Worm (Caenorhabditis elegans) whole organism, L2 larva: Measurements from ENCODE around the gene fbxc-51.

Experiments used
- C34F6.9 ChIP-seq: fragments of 150-350 bp; optimal IDR thresholded peaks from 2 replicates; lab custom pipeline; 2014; ENCODE audit warnings: missing biosample characterization, missing genetic modification characterization
- R02D3.7 ChIP-seq: fragments of 150-350 bp; optimal IDR thresholded peaks from 2 replicates; lab custom pipeline; 2014; ENCODE audit warnings: missing biosample characterization, missing genetic modification characterization
- Y55F3AM.14 ChIP-seq: fragments of 200-800 bp; sonication (Bioruptor generic); optimal IDR thresholded peaks from 2 replicates; lab custom pipeline; 2018; ENCODE audit warnings: mild to moderate bottlenecking, missing genetic modification characterization, missing compliant biosample characterization
- ZK546.5 ChIP-seq: sonication (generic microtip); optimal IDR thresholded peaks from 2 replicates; lab custom pipeline; 2017; ENCODE audit warnings: missing biosample characterization, missing genetic modification characterization
- alr-1 ChIP-seq: fragments of 150-350 bp; optimal IDR thresholded peaks from 2 replicates; lab custom pipeline; 2014; ENCODE audit warnings: missing biosample characterization, missing genetic modification characterization
- aly-2 ChIP-seq: fragments of 150-350 bp; optimal IDR thresholded peaks from 2 replicates; lab custom pipeline; 2014; ENCODE audit warnings: missing biosample characterization, missing genetic modification characterization
- ama-1 ChIP-seq: fragments of 150-350 bp; optimal IDR thresholded peaks from 2 replicates; lab custom pipeline; 2018; ENCODE audit warnings: inconsistent platforms
- blmp-1 ChIP-seq: sonication (generic microtip); optimal IDR thresholded peaks from 2 replicates; lab custom pipeline; 2017; ENCODE audit warnings: missing genetic modification characterization, mild to moderate bottlenecking, missing compliant biosample characterization, antibody characterized with exemption, moderate library complexity; ENCODE audit not compliant: insufficient read depth
- ceh-82 ChIP-seq: fragments of 150-350 bp; optimal IDR thresholded peaks from 2 replicates; lab custom pipeline; 2014; ENCODE audit warnings: missing biosample characterization, missing genetic modification characterization
- crh-2 ChIP-seq: sonication (generic microtip); optimal IDR thresholded peaks from 2 replicates; lab custom pipeline; 2017; ENCODE audit warnings: missing biosample characterization, missing genetic modification characterization
- dmd-4 ChIP-seq: sonication (generic microtip); optimal IDR thresholded peaks from 2 replicates; lab custom pipeline; 2017; ENCODE audit warnings: missing biosample characterization, missing genetic modification characterization
- egl-27 ChIP-seq: sonication (generic microtip); optimal IDR thresholded peaks from 3 replicates; lab custom pipeline; 2017; ENCODE audit warnings: missing biosample characterization, missing genetic modification reagents, missing genetic modification characterization
- elt-1 ChIP-seq: fragments of 150-350 bp; optimal IDR thresholded peaks from 2 replicates; lab custom pipeline; 2014; ENCODE audit warnings: missing biosample characterization, missing genetic modification characterization
- gmeb-1 ChIP-seq: fragments of 150-350 bp; optimal IDR thresholded peaks from 2 replicates; lab custom pipeline; 2014; ENCODE audit warnings: missing biosample characterization, missing genetic modification characterization
- lin-11 ChIP-seq: fragments of 150-350 bp; sonication (generic microtip); optimal IDR thresholded peaks from 2 replicates; lab custom pipeline; 2014; ENCODE audit warnings: missing biosample characterization, missing genetic modification characterization, inconsistent platforms, mixed read lengths
- lin-39 ChIP-seq: fragments of 150-350 bp; optimal IDR thresholded peaks from 2 replicates; lab custom pipeline; 2014; ENCODE audit warnings: missing biosample characterization, missing genetic modification reagents, missing genetic modification characterization
- mab-5 ChIP-seq: fragments of 150-350 bp; optimal IDR thresholded peaks from 2 replicates; lab custom pipeline; 2014; ENCODE audit warnings: missing biosample characterization, missing genetic modification characterization
- mbf-1 ChIP-seq: sonication (generic microtip); optimal IDR thresholded peaks from 2 replicates; lab custom pipeline; 2017; ENCODE audit warnings: missing biosample characterization, missing genetic modification characterization
- mdl-1 ChIP-seq, 2 experiments: fragments of 150-350 bp in 1 of 2; sonication (generic microtip) in 1 of 2; optimal IDR thresholded peaks; 2 replicates each; lab custom pipeline; 2017; ENCODE audit warnings: missing biosample characterization in 2 of 2, missing genetic modification characterization in 2 of 2
- nhr-11 ChIP-seq: fragments of 150-350 bp; optimal IDR thresholded peaks from 2 replicates; lab custom pipeline; 2014; ENCODE audit warnings: missing biosample characterization, missing genetic modification characterization
- nhr-12 ChIP-seq: fragments of 150-350 bp; optimal IDR thresholded peaks from 2 replicates; lab custom pipeline; 2014; ENCODE audit warnings: missing biosample characterization, missing genetic modification characterization
- nhr-129 ChIP-seq: fragments of 150-350 bp; optimal IDR thresholded peaks from 2 replicates; lab custom pipeline; 2014; ENCODE audit warnings: missing biosample characterization, missing genetic modification characterization
- nhr-21 ChIP-seq: fragments of 150-350 bp; optimal IDR thresholded peaks from 2 replicates; lab custom pipeline; 2014; ENCODE audit warnings: missing biosample characterization, missing genetic modification characterization
- nhr-23 ChIP-seq: fragments of 150-350 bp; optimal IDR thresholded peaks from 2 replicates; lab custom pipeline; 2014; ENCODE audit warnings: missing biosample characterization, missing genetic modification reagents, missing genetic modification characterization
- nhr-25 ChIP-seq: fragments of 150-350 bp; sonication (generic microtip); optimal IDR thresholded peaks from 3 replicates; lab custom pipeline; 2014; ENCODE audit warnings: missing biosample characterization, missing genetic modification characterization
- nhr-6 ChIP-seq: fragments of 150-350 bp; optimal IDR thresholded peaks from 2 replicates; lab custom pipeline; 2014; ENCODE audit warnings: missing biosample characterization, missing genetic modification characterization
- nhr-77 ChIP-seq: fragments of 150-350 bp; optimal IDR thresholded peaks from 2 replicates; lab custom pipeline; 2014; ENCODE audit warnings: missing biosample characterization, missing genetic modification characterization
- peb-1 ChIP-seq: fragments of 150-350 bp; optimal IDR thresholded peaks from 2 replicates; lab custom pipeline; 2014; ENCODE audit warnings: missing biosample characterization, missing genetic modification characterization
- sem-4 ChIP-seq: fragments of 150-350 bp; optimal IDR thresholded peaks from 2 replicates; lab custom pipeline; 2014; ENCODE audit warnings: missing biosample characterization, missing genetic modification reagents, missing genetic modification characterization
- skn-1 ChIP-seq: sonication (generic microtip); optimal IDR thresholded peaks from 2 replicates; lab custom pipeline; 2017; ENCODE audit warnings: missing biosample characterization, missing genetic modification characterization
- sma-3 ChIP-seq: sonication (generic microtip); optimal IDR thresholded peaks from 2 replicates; lab custom pipeline; 2016; ENCODE audit warnings: missing genetic modification reagents, missing genetic modification characterization, missing compliant biosample characterization
- sma-9 ChIP-seq, 2 experiments: fragments of 150-350 bp in 1 of 2; sonication (generic microtip) in 1 of 2; optimal IDR thresholded peaks; 2 replicates each; lab custom pipeline; 2014 to 2016; ENCODE audit warnings: missing genetic modification characterization in 2 of 2, mild to moderate bottlenecking in 1 of 2, missing biosample characterization in 1 of 2, missing compliant biosample characterization in 1 of 2, missing genetic modification reagents in 1 of 2, moderate library complexity in 1 of 2
- snpc-4 ChIP-seq: fragments of 150-350 bp; optimal IDR thresholded peaks from 2 replicates; lab custom pipeline; 2014; ENCODE audit warnings: missing biosample characterization, missing genetic modification characterization
- unc-39 ChIP-seq: fragments of 150-350 bp; optimal IDR thresholded peaks from 2 replicates; lab custom pipeline; 2014; ENCODE audit warnings: missing biosample characterization, missing genetic modification characterization
- unc-55 ChIP-seq: fragments of 150-350 bp; sonication (generic microtip); optimal IDR thresholded peaks from 3 replicates; lab custom pipeline; 2014; ENCODE audit warnings: missing biosample characterization, missing genetic modification reagents, missing genetic modification characterization
- unc-62 ChIP-seq: fragments of 150-350 bp; optimal IDR thresholded peaks from 2 replicates; lab custom pipeline; 2014; ENCODE audit warnings: missing biosample characterization, missing genetic modification reagents, missing genetic modification characterization
- zag-1 ChIP-seq: fragments of 150-350 bp; optimal IDR thresholded peaks from 2 replicates; lab custom pipeline; 2014; ENCODE audit warnings: missing biosample characterization, missing genetic modification characterization
- ztf-1 ChIP-seq: fragments of 200-800 bp; sonication (Bioruptor generic); conservative IDR thresholded peaks from 2 replicates; pipeline ENCODE4 v1.3.6; 2022; ENCODE audit warnings: missing genetic modification characterization, missing compliant biosample characterization
- ztf-4 ChIP-seq: fragments of 150-350 bp; optimal IDR thresholded peaks from 2 replicates; lab custom pipeline; 2014; ENCODE audit warnings: missing biosample characterization, missing genetic modification characterization

The fbxc-51 gene

DNA sequence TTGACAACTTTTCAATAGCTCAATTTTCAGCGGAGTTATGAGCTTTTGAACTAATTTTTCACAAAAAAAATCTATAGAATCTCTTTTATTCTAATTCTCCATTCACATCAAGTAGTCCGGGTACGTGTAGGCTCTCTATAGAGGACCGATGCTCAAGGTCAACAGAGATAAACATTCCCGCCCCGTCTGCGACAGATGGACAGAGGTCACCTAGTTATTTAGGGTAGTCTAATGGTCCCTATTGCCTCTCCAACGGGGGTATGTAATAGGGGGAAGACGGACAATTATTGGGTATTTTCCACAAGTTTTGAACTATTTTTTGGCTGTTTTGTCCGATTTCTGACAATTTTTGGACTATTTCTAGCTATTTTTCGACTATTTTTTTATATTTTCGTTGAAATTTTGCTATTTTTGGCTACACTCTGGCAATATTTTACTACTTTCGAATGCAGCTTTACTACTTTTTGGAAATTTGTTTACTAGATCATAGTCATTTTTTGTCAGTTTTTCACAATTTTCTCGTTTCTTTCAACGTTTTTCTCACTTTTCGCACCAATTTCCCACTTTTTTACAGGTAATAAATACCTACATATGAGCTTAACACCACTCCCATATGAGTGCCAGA, at the start of gene fbxc-51:
TSS of gene fbxc-51 (plus strand) at position 575 of the 625 bp plus-strand sequence.
- TF ChIP-seq nhr-77 (no peak), nhr-23 (no peak), sem-4 (tag; lab: Kevin White, UChicago) (no peak), R02D3.7 (no peak), alr-1 (tag; lab: Kevin White, UChicago) (no peak), ZK546.5 (tag; lab: Kevin White, UChicago) (no peak), blmp-1 (no peak), crh-2 (tag; lab: Kevin White, UChicago) (no peak), Y55F3AM.14 (no peak), lin-11 (tag; lab: Kevin White, UChicago) (no peak), nhr-25 (tag; lab: Kevin White, UChicago) (no peak), gmeb-1 (tag; lab: Kevin White, UChicago) (no peak), C34F6.9 (no peak), ceh-82 (tag; lab: Kevin White, UChicago) (no peak), mdl-1 (tag; optimal IDR thresholded peaks at IDR 0.05; lab: Kevin White, UChicago) (no peak), ztf-4 (tag; lab: Kevin White, UChicago) (no peak), elt-1 (tag; lab: Kevin White, UChicago) (no peak), mab-5 (no peak), unc-62 (GFP tag; lab: Kevin White, UChicago) (no peak), unc-55 (GFP tag; lab: Kevin White, UChicago) (no peak)

ce11 chrII:820519-820918, 48.1 kb upstream of the fbxc-51 start, which contains the start of gene F46F5.7:
Gene F46F5.7, minus strand, starts transcription at chrII:820619.
- TF ChIP-seq aly-2 (tag; lab: Kevin White, UChicago) (no peak), nhr-6 (no peak), nhr-129 (tag; lab: Kevin White, UChicago) (no peak), peb-1 (tag; lab: Kevin White, UChicago) (no peak), zag-1 (no peak), snpc-4 (no peak), dmd-4 (tag; lab: Kevin White, UChicago) (no peak), sma-9 (GFP tag; optimal IDR thresholded peaks at IDR 0.05; lab: Kevin White, UChicago) (no peak), sma-9 (tag; optimal IDR thresholded peaks at IDR 0.05; lab: Kevin White, UChicago) (no peak), gmeb-1 (tag; lab: Kevin White, UChicago) (no peak), lin-11 (tag; lab: Kevin White, UChicago) (no peak), ama-1 (lab: Kevin White, UChicago) (no peak), mdl-1 (tag; optimal IDR thresholded peaks at IDR 0.05; lab: Kevin White, UChicago) (no peak), lin-39 (tag; lab: Kevin White, UChicago) (no peak), nhr-21 (tag; lab: Kevin White, UChicago) (no peak), skn-1 (no peak), sem-4 (tag; lab: Kevin White, UChicago) (no peak), mbf-1 (no peak)

ce11 chrII:821514-821913, 47.1 kb upstream of the fbxc-51 start, which contains the start of gene F46F5.8:
Gene F46F5.8, minus strand, starts transcription at chrII:821614.
- TF ChIP-seq peb-1 (tag; lab: Kevin White, UChicago) (no peak), sma-9 (GFP tag; optimal IDR thresholded peaks at IDR 0.05; lab: Kevin White, UChicago) (no peak), sma-9 (tag; optimal IDR thresholded peaks at IDR 0.05; lab: Kevin White, UChicago) (no peak), ZK546.5 (tag; lab: Kevin White, UChicago) (no peak), egl-27 (tag; lab: Kevin White, UChicago) (no peak), sma-3 (GFP tag; lab: Kevin White, UChicago) (no peak), crh-2 (tag; lab: Kevin White, UChicago) (no peak), gmeb-1 (tag; lab: Kevin White, UChicago) (no peak), nhr-25 (tag; lab: Kevin White, UChicago) (no peak), nhr-11 (tag; lab: Kevin White, UChicago) (no peak), alr-1 (tag; lab: Kevin White, UChicago) (no peak), ztf-1 (GFP tag; lab: Robert Waterston, UW) (no peak), lin-11 (tag; lab: Kevin White, UChicago) (no peak), nhr-12 (tag; lab: Kevin White, UChicago) (no peak), nhr-77 (no peak), unc-39 (tag; lab: Kevin White, UChicago) (no peak), nhr-23 (no peak), elt-1 (tag; lab: Kevin White, UChicago) (no peak), unc-62 (GFP tag; lab: Kevin White, UChicago) (no peak), C34F6.9 (no peak)
